Fruit fly (Drosophila melanogaster) Kc167 (cell line): ENCODE measurements around the gene par-6.

Source experiments
- Myc ChIP-seq: fragments of >200 bp; optimal IDR thresholded peaks from 2 replicates; lab custom pipeline; 2017; ENCODE audit warnings: missing external identifiers
- Sin3A ChIP-seq: fragments of >200 bp; optimal IDR thresholded peaks from 2 replicates; lab custom pipeline; 2018; ENCODE audit warnings: missing external identifiers
- h ChIP-seq: fragments of >200 bp; optimal IDR thresholded peaks from 3 replicates; lab custom pipeline; 2018; ENCODE audit warnings: missing external identifiers
- insv ChIP-seq: fragments of >200 bp; optimal IDR thresholded peaks from 3 replicates; lab custom pipeline; 2018; ENCODE audit warnings: missing external identifiers
- psq ChIP-seq: fragments of >200 bp; optimal IDR thresholded peaks from 2 replicates; lab custom pipeline; 2017; ENCODE audit warnings: missing external identifiers
- ttk ChIP-seq: sonication (Bioruptor generic); optimal IDR thresholded peaks from 2 replicates; lab custom pipeline; 2017; ENCODE audit warnings: missing external identifiers

Gene par-6

DNA sequence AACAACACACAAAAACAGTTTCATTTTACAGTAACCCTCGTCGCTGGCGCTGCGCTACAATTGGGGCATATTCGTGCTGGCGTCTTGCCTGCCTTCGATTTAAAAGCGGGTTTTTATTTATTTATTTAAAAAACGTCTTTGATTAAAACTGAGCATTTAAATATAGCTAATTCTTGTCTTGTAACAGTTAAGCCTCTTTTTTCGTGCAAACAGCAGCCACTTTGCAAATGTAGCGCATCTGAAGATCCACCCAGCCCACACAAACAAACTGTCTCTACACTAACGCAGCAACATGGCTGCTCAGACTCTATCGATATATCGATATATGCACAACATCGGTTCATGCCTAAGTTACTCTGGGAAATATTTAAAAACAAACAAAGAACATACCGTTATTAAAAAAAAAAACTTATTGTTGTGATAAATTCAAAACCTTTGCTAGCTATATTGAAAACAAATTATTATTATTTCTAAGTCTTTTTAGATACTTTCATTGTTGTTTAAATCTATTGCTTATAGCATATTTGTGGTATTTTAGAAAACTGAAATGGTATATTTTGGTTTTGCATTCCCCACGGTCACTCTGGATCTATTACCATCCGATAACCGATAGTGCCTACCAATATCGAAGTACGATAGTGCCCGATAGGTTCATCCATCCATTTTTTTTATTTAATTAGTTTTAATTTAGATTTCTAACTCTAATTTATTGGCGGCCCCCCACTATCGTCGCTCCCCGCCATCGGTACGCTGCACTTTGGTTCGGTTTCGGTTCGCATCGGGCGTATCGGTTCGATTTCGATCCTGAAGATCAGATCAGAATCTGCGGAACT, at the start of gene par-6, which contains the start of gene CG8188:
TSS of gene par-6 (plus strand) at position 615 of the 833 bp plus-strand sequence.
TSS of gene CG8188 (minus strand) at position 287 of the 833 bp plus-strand sequence.
- no peak for TF ChIP-seq insv (lab: Kevin White, UChicago)
- no peak for TF ChIP-seq psq (lab: Kevin White, UChicago)
- no peak for TF ChIP-seq Myc (lab: Kevin White, UChicago)
- no peak for TF ChIP-seq ttk (lab: Kevin White, UChicago)
- no peak for TF ChIP-seq Sin3A (lab: Kevin White, UChicago)
- TF ChIP-seq h (lab: Kevin White, UChicago), result no peak

DNA sequence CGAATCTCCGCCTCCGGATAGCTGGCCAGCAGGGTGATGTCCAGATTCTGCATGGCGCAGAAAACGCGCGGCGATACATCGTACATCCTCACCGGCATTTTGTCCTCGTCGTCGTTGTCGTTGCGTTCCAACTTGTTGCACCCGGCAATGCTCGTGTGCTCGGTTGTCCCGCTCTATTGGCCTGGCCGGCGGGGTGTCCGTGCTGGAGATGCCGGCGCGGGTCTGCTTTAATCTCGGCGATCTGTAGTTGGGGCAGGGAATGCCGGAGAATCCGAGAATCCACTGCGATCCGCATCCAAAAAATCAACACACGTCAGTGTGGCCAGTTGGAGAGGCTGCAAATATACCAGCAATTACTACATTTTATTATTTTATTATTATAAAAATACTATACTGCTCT, 46.7 kb upstream of the par-6 start, which contains the start of gene IntS2:
TSS of gene IntS2 (minus strand) at position 318 of the 400 bp plus-strand sequence.
- TF ChIP-seq psq (lab: Kevin White, UChicago), result no peak
- no peak for TF ChIP-seq ttk (lab: Kevin White, UChicago)
- TF ChIP-seq insv (lab: Kevin White, UChicago), result no peak
- no peak for TF ChIP-seq h (lab: Kevin White, UChicago)
- no peak for TF ChIP-seq Sin3A (lab: Kevin White, UChicago)
- no peak for TF ChIP-seq Myc (lab: Kevin White, UChicago)

- no peak for TF ChIP-seq h (lab: Kevin White, UChicago)
- TF ChIP-seq Myc (lab: Kevin White, UChicago), result no peak
- no peak for TF ChIP-seq ttk (lab: Kevin White, UChicago)
- no peak for TF ChIP-seq insv (lab: Kevin White, UChicago)
- no peak for TF ChIP-seq Sin3A (lab: Kevin White, UChicago)
- no peak for TF ChIP-seq psq (lab: Kevin White, UChicago)
These were observed 46.0 kb upstream of the par-6 start, which contains the start of gene beta-Spec for dm6 chrX:17657050-17657696. Gene beta-Spec, plus strand, starts transcription at chrX:17657372.

DNA sequence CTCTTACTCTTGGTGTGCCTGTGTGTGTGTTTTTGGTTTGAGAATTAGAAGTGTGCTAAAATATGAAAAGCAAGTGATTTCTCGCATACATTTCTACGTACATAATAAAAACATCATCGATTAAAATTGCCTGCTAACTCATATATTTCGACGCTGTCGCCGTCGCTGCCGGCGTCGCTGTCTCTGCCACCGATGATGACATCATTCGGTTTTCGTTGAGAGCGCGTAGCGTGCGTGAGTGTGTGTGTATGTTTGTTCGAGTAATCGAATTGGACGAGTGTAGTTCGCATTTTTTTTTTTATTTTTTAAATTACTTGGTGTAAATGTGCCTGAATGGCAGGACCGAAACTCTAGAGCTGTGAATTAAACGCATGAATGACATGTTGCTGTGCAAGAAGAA, 45.4 kb upstream of the par-6 start:
- no peak for TF ChIP-seq h (lab: Kevin White, UChicago)
- no peak for TF ChIP-seq psq (lab: Kevin White, UChicago)
- TF ChIP-seq insv (lab: Kevin White, UChicago), result no peak
- TF ChIP-seq Sin3A (lab: Kevin White, UChicago), result no peak
- no peak for TF ChIP-seq ttk (lab: Kevin White, UChicago)
- TF ChIP-seq Myc (lab: Kevin White, UChicago), result no peak

dm6 chrX:17658207-17659118, 44.7 kb upstream of the par-6 start:
- TF ChIP-seq Sin3A (lab: Kevin White, UChicago), result no peak
- no peak for TF ChIP-seq psq (lab: Kevin White, UChicago)
- TF ChIP-seq h (lab: Kevin White, UChicago), result no peak
- TF ChIP-seq ttk (lab: Kevin White, UChicago), result no peak
- no peak for TF ChIP-seq insv (lab: Kevin White, UChicago)
- TF ChIP-seq Myc (lab: Kevin White, UChicago), result no peak

DNA sequence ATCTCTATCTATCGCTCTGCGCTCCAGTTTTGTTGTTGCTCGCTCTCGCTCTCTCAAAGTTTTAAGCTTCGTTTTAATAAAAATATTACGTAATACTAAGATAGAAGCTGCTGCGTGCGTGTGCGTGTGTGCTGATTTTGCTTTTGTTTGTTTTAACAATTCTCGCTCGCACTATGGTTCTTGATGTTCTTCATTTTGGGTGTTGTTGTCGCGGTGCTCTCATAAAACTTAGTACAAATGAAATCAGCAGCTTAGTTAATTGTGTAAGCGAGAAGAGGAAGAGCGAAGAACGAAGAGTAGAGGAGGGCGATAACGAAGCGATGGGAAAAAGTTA, 44.1 kb upstream of the par-6 start:
- TF ChIP-seq Sin3A (lab: Kevin White, UChicago) (no peak), Myc (lab: Kevin White, UChicago) (no peak), psq (lab: Kevin White, UChicago) (no peak), ttk (lab: Kevin White, UChicago) (no peak), insv (lab: Kevin White, UChicago) (no peak), h (lab: Kevin White, UChicago) (no peak)

DNA sequence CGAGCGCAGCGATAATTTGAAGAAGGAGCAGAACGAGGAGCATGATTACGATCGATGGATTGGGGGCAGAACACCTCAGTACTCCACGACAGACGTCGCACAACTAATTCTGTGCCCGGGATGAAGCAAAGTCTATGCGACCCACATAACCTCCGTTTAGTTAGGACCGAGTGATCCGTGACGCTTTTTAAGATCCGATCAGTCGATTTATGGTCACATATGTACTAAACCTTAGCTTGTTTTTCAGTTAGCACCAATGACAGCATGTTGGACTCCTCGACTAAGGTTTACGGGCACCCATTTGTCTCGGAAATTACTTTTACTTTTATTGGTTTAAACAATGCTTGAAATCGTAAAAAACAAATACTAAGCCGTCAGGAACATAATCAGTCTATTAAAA, 31.4 kb upstream of the par-6 start, which contains the start of gene CG12990:
TSS of gene CG12990 (minus strand) at position 101 of the 400 bp plus-strand sequence.
- TF ChIP-seq insv (lab: Kevin White, UChicago) (no peak), Sin3A (lab: Kevin White, UChicago) (no peak)

DNA sequence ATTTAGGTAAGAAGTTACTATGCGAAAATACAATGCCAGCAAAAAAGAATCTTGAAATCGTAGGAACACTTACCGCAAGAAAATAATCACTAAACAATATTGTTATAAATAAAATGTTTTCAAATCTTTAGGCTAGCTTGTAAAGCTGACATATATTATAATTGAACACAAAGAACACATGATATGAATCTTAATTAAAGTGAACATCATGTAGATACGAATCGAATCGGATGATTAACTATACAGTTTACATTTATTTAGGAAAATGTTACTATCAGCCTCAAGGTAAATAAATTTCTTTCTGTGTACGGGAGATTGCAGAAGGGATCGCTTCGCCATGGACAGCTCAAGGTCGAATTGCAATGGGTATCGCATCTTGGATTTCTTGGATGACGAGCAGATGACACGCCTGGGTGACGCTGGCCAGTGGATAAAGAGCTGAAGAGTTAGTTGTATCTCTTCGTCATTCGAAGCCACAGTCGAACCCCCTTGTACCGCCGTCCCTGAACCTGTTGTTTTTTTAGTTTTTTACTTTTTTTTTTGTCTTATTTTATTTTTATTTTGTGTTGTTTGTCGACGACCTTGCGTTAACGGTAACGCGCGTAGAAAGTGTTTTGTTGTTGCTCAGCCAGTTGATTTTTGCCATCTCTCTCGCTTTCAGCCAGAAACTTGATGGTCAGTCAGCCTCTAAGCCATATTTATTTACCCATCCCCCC, 25.0 kb upstream of the par-6 start:
- TF ChIP-seq ttk (lab: Kevin White, UChicago), result no peak
- TF ChIP-seq Myc (lab: Kevin White, UChicago), result no peak
- TF ChIP-seq Sin3A (lab: Kevin White, UChicago), result no peak
- no peak for TF ChIP-seq insv (lab: Kevin White, UChicago)
- TF ChIP-seq psq (lab: Kevin White, UChicago), result no peak
- no peak for TF ChIP-seq h (lab: Kevin White, UChicago)

DNA sequence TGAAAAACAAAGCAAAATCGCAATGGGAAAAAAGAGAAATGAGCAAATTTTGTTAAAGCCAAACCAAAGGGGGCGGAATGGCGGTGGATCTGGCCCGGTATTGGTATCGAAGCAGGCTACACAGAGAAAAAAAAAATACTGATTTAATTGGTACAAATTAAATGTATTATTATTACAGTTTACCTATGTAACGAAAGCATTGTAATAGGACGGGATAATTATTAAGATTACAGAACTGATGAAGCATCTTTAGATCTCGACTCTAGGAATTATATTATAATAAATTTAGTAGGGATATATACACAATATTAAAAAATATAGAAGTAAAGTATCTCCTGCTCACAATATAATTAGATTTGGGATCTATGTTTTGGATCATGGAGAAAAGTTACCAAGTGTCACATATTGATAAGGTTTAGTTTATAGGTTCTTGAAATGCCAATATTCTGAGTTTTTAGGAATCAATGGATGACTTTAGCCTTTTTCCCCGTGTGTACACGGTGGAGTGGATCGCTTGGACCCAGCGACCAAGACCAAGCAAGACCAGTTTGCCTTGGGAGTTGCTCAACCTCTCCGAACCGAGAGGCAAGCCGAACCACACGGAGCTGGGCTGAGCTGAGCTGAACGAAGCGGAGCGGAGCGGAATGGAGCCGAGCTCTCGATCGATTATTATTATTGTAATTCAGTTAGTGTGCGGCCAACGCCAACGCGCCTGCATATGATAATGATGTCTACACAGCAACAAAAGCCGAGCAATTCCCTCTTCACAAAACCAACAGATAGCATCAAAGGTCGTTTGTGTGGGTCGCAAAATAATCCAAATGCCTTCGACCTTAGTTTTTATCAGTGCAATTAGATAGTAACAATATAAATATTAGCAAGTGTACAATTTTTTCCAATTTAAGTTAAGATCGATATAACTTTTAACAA, 23.2 kb upstream of the par-6 start:
- no peak for TF ChIP-seq ttk (lab: Kevin White, UChicago)
- no peak for TF ChIP-seq h (lab: Kevin White, UChicago)
- TF ChIP-seq Myc (lab: Kevin White, UChicago), result no peak
- TF ChIP-seq Sin3A (lab: Kevin White, UChicago), result no peak
- TF ChIP-seq insv (lab: Kevin White, UChicago), result no peak
- no peak for TF ChIP-seq psq (lab: Kevin White, UChicago)
